Worm (Caenorhabditis elegans) whole organism, young adult: Measurements from ENCODE around the gene gcy-14.

Experiments used
- B0019.2 ChIP-seq: fragments of 200-800 bp; sonication (Bioruptor generic); conservative IDR thresholded peaks from 2 replicates; pipeline ENCODE4 v1.3.6; 2022; ENCODE audit warnings: missing genetic modification reagents, missing genetic modification characterization, missing compliant biosample characterization
- B0336.3 ChIP-seq: fragments of 200-800 bp; sonication (Bioruptor generic); IDR thresholded peaks from 2 replicates; pipeline ENCODE4 v1.3.6; 2022; ENCODE audit warnings: missing genetic modification characterization, missing compliant biosample characterization
- D2030.7 ChIP-seq: fragments of 200-800 bp; sonication (Bioruptor generic); IDR thresholded peaks from 2 replicates; pipeline ENCODE4 v1.3.6; 2022; ENCODE audit warnings: missing genetic modification reagents, missing genetic modification characterization, missing compliant biosample characterization
- F23B12.7 ChIP-seq: sonication (generic microtip); optimal IDR thresholded peaks from 2 replicates; lab custom pipeline; 2017; ENCODE audit warnings: missing genetic modification characterization, mild to moderate bottlenecking, missing compliant biosample characterization, antibody characterized with exemption, moderate library complexity; ENCODE audit not compliant: insufficient read depth
- F33H1.4 ChIP-seq: fragments of 200-800 bp; sonication (Bioruptor generic); IDR thresholded peaks from 2 replicates; pipeline ENCODE4 v1.3.6; 2022; ENCODE audit warnings: missing genetic modification reagents, missing genetic modification characterization, missing compliant biosample characterization
- F37B4.10 ChIP-seq: fragments of 200-800 bp; sonication (Bioruptor generic); IDR thresholded peaks from 2 replicates; pipeline ENCODE4 v1.3.6; 2022; ENCODE audit warnings: missing genetic modification characterization, missing compliant biosample characterization
- F39B2.1 ChIP-seq: fragments of 200-800 bp; sonication (Bioruptor generic); IDR thresholded peaks from 2 replicates; pipeline ENCODE4 v1.3.6; 2022; ENCODE audit warnings: missing genetic modification reagents, missing genetic modification characterization, missing compliant biosample characterization
- F55B11.4 ChIP-seq: sonication (generic microtip); optimal IDR thresholded peaks from 2 replicates; lab custom pipeline; 2016; ENCODE audit warnings: missing compliant biosample characterization, missing genetic modification characterization, borderline replicate concordance; ENCODE audit not compliant: insufficient read depth
- F57A8.1 ChIP-seq: fragments of 200-800 bp; sonication (Bioruptor generic); optimal IDR thresholded peaks from 2 replicates; lab custom pipeline; 2018; ENCODE audit warnings: mild to moderate bottlenecking, missing genetic modification characterization, moderate library complexity, missing compliant biosample characterization
- K12H6.12 ChIP-seq: fragments of 200-800 bp; sonication (Bioruptor generic); optimal IDR thresholded peaks from 2 replicates; lab custom pipeline; 2018; ENCODE audit warnings: mild to moderate bottlenecking, missing genetic modification characterization, missing compliant biosample characterization
- T26A5.8 ChIP-seq: sonication (generic microtip); optimal IDR thresholded peaks from 2 replicates; lab custom pipeline; 2016; ENCODE audit warnings: missing genetic modification characterization, missing compliant biosample characterization
- Y53G8AR.9 ChIP-seq: fragments of 200-800 bp; sonication (Bioruptor generic); conservative IDR thresholded peaks from 2 replicates; pipeline ENCODE4 v1.3.6; 2022; ENCODE audit warnings: missing genetic modification reagents, missing genetic modification characterization, missing compliant biosample characterization
- Y95B8A.8 ChIP-seq: fragments of 200-800 bp; sonication (Bioruptor generic); IDR thresholded peaks from 2 replicates; pipeline ENCODE4 v1.3.6; 2022; ENCODE audit warnings: missing genetic modification reagents, missing genetic modification characterization, missing compliant biosample characterization
- ama-1 ChIP-seq, 3 experiments: fragments of 150-350 bp in 1 of 3; sonication (generic microtip) in 2 of 3; optimal IDR thresholded peaks; 2 replicates each; lab custom pipeline; 2014 to 2018; ENCODE audit warnings: missing biosample characterization in 2 of 3, missing genetic modification characterization in 2 of 3, missing genetic modification reagents in 2 of 3
- attf-3 ChIP-seq: fragments of 200-800 bp; sonication (Bioruptor generic); conservative IDR thresholded peaks from 2 replicates; pipeline ENCODE4 v1.3.6; 2022; ENCODE audit warnings: missing genetic modification reagents, missing genetic modification characterization, missing compliant biosample characterization
- attf-6 ChIP-seq: fragments of 200-800 bp; sonication (Bioruptor generic); IDR thresholded peaks from 2 replicates; pipeline ENCODE4 v1.3.6; 2022; ENCODE audit warnings: missing genetic modification reagents, missing genetic modification characterization, missing compliant biosample characterization
- bed-1 ChIP-seq: fragments of 200-800 bp; sonication (Bioruptor generic); IDR thresholded peaks from 2 replicates; pipeline ENCODE4 v1.3.6; 2022; ENCODE audit warnings: missing genetic modification reagents, missing genetic modification characterization, missing compliant biosample characterization
- bed-2 ChIP-seq: fragments of 200-800 bp; sonication (Bioruptor generic); IDR thresholded peaks from 2 replicates; pipeline ENCODE4 v1.3.6; 2022; ENCODE audit warnings: missing genetic modification reagents, missing genetic modification characterization, missing compliant biosample characterization
- cebp-2 ChIP-seq: fragments of 200-800 bp; sonication (Bioruptor generic); IDR thresholded peaks from 2 replicates; pipeline ENCODE4 v1.3.6; 2022; ENCODE audit warnings: missing genetic modification characterization, missing compliant biosample characterization
- ceh-79 ChIP-seq: sonication (generic microtip); optimal IDR thresholded peaks from 2 replicates; lab custom pipeline; 2017; ENCODE audit warnings: mild to moderate bottlenecking, missing genetic modification characterization, missing compliant biosample characterization
- die-1 ChIP-seq: sonication (generic microtip); optimal IDR thresholded peaks from 2 replicates; lab custom pipeline; 2016; ENCODE audit warnings: missing genotype, mild to moderate bottlenecking, missing genetic modification characterization, missing compliant biosample characterization
- dpl-1 ChIP-seq: fragments of 150-350 bp; optimal IDR thresholded peaks from 2 replicates; lab custom pipeline; 2014; ENCODE audit warnings: missing biosample characterization, missing genetic modification reagents, missing genetic modification characterization
- efl-1 ChIP-seq: fragments of 150-350 bp; optimal IDR thresholded peaks from 2 replicates; lab custom pipeline; 2014; ENCODE audit warnings: missing biosample characterization, missing genetic modification reagents, missing genetic modification characterization
- egl-18 ChIP-seq: fragments of 200-800 bp; sonication (Bioruptor generic); IDR thresholded peaks from 2 replicates; pipeline ENCODE4 v1.3.6; 2022; ENCODE audit warnings: missing genetic modification reagents, missing genetic modification characterization, missing compliant biosample characterization
- fkh-3 ChIP-seq: sonication (generic microtip); optimal IDR thresholded peaks from 2 replicates; lab custom pipeline; 2016; ENCODE audit warnings: mild to moderate bottlenecking, missing genetic modification characterization, missing compliant biosample characterization
- hmg-1.2 ChIP-seq: fragments of 200-800 bp; sonication (Bioruptor generic); IDR thresholded peaks from 2 replicates; pipeline ENCODE4 v1.3.6; 2022; ENCODE audit warnings: missing genetic modification reagents, missing genetic modification characterization, missing compliant biosample characterization
- hmg-20 ChIP-seq: fragments of 200-800 bp; sonication (Bioruptor generic); IDR thresholded peaks from 2 replicates; pipeline ENCODE4 v1.3.6; 2022; ENCODE audit warnings: missing genetic modification reagents, missing genetic modification characterization, missing compliant biosample characterization
- hrde-1 ChIP-seq: sonication (generic microtip); optimal IDR thresholded peaks from 2 replicates; lab custom pipeline; 2016; ENCODE audit warnings: missing genetic modification characterization, mild to moderate bottlenecking, missing compliant biosample characterization, moderate library complexity, missing genotype, missing genetic modification reagents, borderline replicate concordance
- let-526 ChIP-seq: fragments of 200-800 bp; sonication (Bioruptor generic); IDR thresholded peaks from 2 replicates; pipeline ENCODE4 v1.3.6; 2022; ENCODE audit warnings: missing genetic modification reagents, missing genetic modification characterization, missing compliant biosample characterization
- lin-35 ChIP-seq, 3 experiments: fragments of 150-350 bp in 2 of 3; sonication (generic microtip) in 1 of 3; optimal IDR thresholded peaks; 2 replicates each; lab custom pipeline; 2014 to 2018; ENCODE audit warnings: missing biosample characterization in 3 of 3, missing genetic modification characterization in 3 of 3, missing genetic modification reagents in 3 of 3
- lin-40 ChIP-seq: sonication (generic microtip); optimal IDR thresholded peaks from 2 replicates; lab custom pipeline; 2016; ENCODE audit warnings: missing genetic modification characterization, mild to moderate bottlenecking, missing compliant biosample characterization, missing genotype, missing genetic modification reagents
- madf-8 ChIP-seq: fragments of 200-800 bp; sonication (Bioruptor generic); conservative IDR thresholded peaks from 2 replicates; pipeline ENCODE4 v1.3.6; 2022; ENCODE audit warnings: missing genetic modification reagents, missing genetic modification characterization, missing compliant biosample characterization
- mcd-1 ChIP-seq: fragments of 200-800 bp; sonication (Bioruptor generic); IDR thresholded peaks from 2 replicates; pipeline ENCODE4 v1.3.6; 2022; ENCODE audit warnings: missing genetic modification reagents, missing genetic modification characterization, missing compliant biosample characterization
- mel-28 ChIP-seq: sonication (generic microtip); optimal IDR thresholded peaks from 2 replicates; lab custom pipeline; 2016; ENCODE audit warnings: borderline replicate concordance, mild to moderate bottlenecking, missing genetic modification characterization, missing compliant biosample characterization
- mxl-1 ChIP-seq: sonication (generic microtip); optimal IDR thresholded peaks from 2 replicates; lab custom pipeline; 2016; ENCODE audit warnings: missing genetic modification characterization, missing compliant biosample characterization
- nfyb-1 ChIP-seq: fragments of 200-800 bp; sonication (Bioruptor generic); IDR thresholded peaks from 2 replicates; pipeline ENCODE4 v1.3.6; 2022; ENCODE audit warnings: missing genetic modification reagents, missing genetic modification characterization, missing compliant biosample characterization
- nhr-120 ChIP-seq: fragments of 200-800 bp; sonication (Bioruptor generic); IDR thresholded peaks from 2 replicates; pipeline ENCODE4 v1.3.6; 2022; ENCODE audit warnings: missing genetic modification characterization, missing compliant biosample characterization
- nhr-179 ChIP-seq: sonication (generic microtip); optimal IDR thresholded peaks from 2 replicates; lab custom pipeline; 2016; ENCODE audit warnings: mild to moderate bottlenecking, missing genetic modification characterization, missing compliant biosample characterization
- nhr-27 ChIP-seq: fragments of 200-800 bp; sonication (Bioruptor generic); optimal IDR thresholded peaks from 2 replicates; lab custom pipeline; 2018; ENCODE audit warnings: mild to moderate bottlenecking, missing genetic modification characterization, moderate library complexity, missing compliant biosample characterization
- rcor-1 ChIP-seq: fragments of 200-800 bp; sonication (Bioruptor generic); IDR thresholded peaks from 2 replicates; pipeline ENCODE4 v1.3.6; 2022; ENCODE audit warnings: missing genetic modification reagents, missing genetic modification characterization, missing compliant biosample characterization
- sea-2 ChIP-seq: fragments of 200-800 bp; sonication (Bioruptor generic); IDR thresholded peaks from 2 replicates; pipeline ENCODE4 v1.3.6; 2022; ENCODE audit warnings: missing genetic modification characterization, missing compliant biosample characterization
- snpc-1.3 ChIP-seq: sonication (generic microtip); optimal IDR thresholded peaks from 2 replicates; lab custom pipeline; 2017; ENCODE audit warnings: missing genetic modification characterization, mild to moderate bottlenecking, missing compliant biosample characterization, antibody characterized with exemption, moderate library complexity, missing genotype, missing genetic modification reagents; ENCODE audit not compliant: insufficient read depth
- snpc-3.4 ChIP-seq: sonication (generic microtip); optimal IDR thresholded peaks from 2 replicates; lab custom pipeline; 2017; ENCODE audit warnings: missing genetic modification characterization, mild to moderate bottlenecking, missing compliant biosample characterization, antibody characterized with exemption, moderate library complexity, missing genotype, missing genetic modification reagents
- sptf-2 ChIP-seq: fragments of 200-800 bp; sonication (Bioruptor generic); optimal IDR thresholded peaks from 2 replicates; lab custom pipeline; 2018; ENCODE audit warnings: mild to moderate bottlenecking, missing genetic modification characterization, missing compliant biosample characterization
- tbp1 ChIP-seq: fragments of 200-800 bp; sonication (Bioruptor generic); optimal IDR thresholded peaks from 2 replicates; lab custom pipeline; 2018; ENCODE audit warnings: mild to moderate bottlenecking, missing genetic modification characterization, missing compliant biosample characterization
- tlf-1 ChIP-seq: fragments of 200-800 bp; sonication (Bioruptor generic); optimal IDR thresholded peaks from 2 replicates; lab custom pipeline; 2018; ENCODE audit warnings: mild to moderate bottlenecking, missing genetic modification characterization, missing compliant biosample characterization
- unc-62 ChIP-seq: fragments of 150-350 bp; optimal IDR thresholded peaks from 2 replicates; lab custom pipeline; 2014; ENCODE audit warnings: missing biosample characterization, missing genetic modification reagents, missing genetic modification characterization
- zim-3 ChIP-seq: sonication (generic microtip); optimal IDR thresholded peaks from 2 replicates; lab custom pipeline; 2017; ENCODE audit warnings: mild to moderate bottlenecking, missing genetic modification characterization, moderate library complexity, missing compliant biosample characterization
- ztf-22 ChIP-seq: fragments of 200-800 bp; sonication (Bioruptor generic); optimal IDR thresholded peaks from 2 replicates; lab custom pipeline; 2018; ENCODE audit warnings: mild to moderate bottlenecking, missing genetic modification characterization, moderate library complexity, missing compliant biosample characterization

The gcy-14 gene

ce11 chrV:14832789-14833187 lies 35.3 kb downstream of the gcy-14 start (continued):
- TF ChIP-seq F55B11.4 (tag; lab: Kevin White, UChicago): no peak
- peak; percentile 85 for TF ChIP-seq F33H1.4
- TF ChIP-seq T26A5.8 (tag; lab: Kevin White, UChicago): no peak
- no peak for TF ChIP-seq ztf-22 (GFP tag; lab: Kevin White, UChicago)
- TF ChIP-seq nhr-179 (tag; lab: Kevin White, UChicago): no peak
- no peak for TF ChIP-seq zim-3 (tag; lab: Kevin White, UChicago)
- no peak for TF ChIP-seq nhr-27
- no peak for TF ChIP-seq bed-1 (GFP tag; lab: Robert Waterston, UW)
- no peak for TF ChIP-seq lin-40 (tag; lab: Kevin White, UChicago)
- peak; percentile 50; the same call in 1 of the 2 replicates for TF ChIP-seq madf-8 (GFP tag; lab: Robert Waterston, UW)
- peak; percentile 7 for TF ChIP-seq efl-1 (GFP tag; lab: Kevin White, UChicago)
- no peak for TF ChIP-seq lin-35 (GFP tag; optimal IDR thresholded peaks at IDR 0.05; lab: Kevin White, UChicago)
- peak; percentile 31; the same call in 1 of the 2 replicates for TF ChIP-seq B0336.3 (GFP tag; lab: Robert Waterston, UW)
- no peak for TF ChIP-seq F39B2.1 (GFP tag; lab: Robert Waterston, UW)
- TF ChIP-seq D2030.7 (GFP tag; lab: Robert Waterston, UW): no peak; the same call in none of the 2 replicates
- TF ChIP-seq attf-6 (GFP tag; lab: Robert Waterston, UW): no peak
- no peak for TF ChIP-seq sptf-2 (GFP tag; lab: Kevin White, UChicago)
- no peak for TF ChIP-seq die-1 (tag; lab: Kevin White, UChicago)
- no peak for TF ChIP-seq snpc-1.3 (tag; lab: Kevin White, UChicago)
- peak; percentile 40 for TF ChIP-seq tbp1 (GFP tag; lab: Kevin White, UChicago)
- TF ChIP-seq egl-18 (GFP tag; lab: Robert Waterston, UW): no peak
- no peak for TF ChIP-seq unc-62 (GFP tag; lab: Kevin White, UChicago)
- no peak for TF ChIP-seq bed-2
- TF ChIP-seq mel-28 (tag; lab: Kevin White, UChicago): no peak
- TF ChIP-seq let-526: no peak
- TF ChIP-seq K12H6.12 (tag; lab: Kevin White, UChicago): no peak
- no peak for TF ChIP-seq hmg-20 (GFP tag; lab: Robert Waterston, UW)
- TF ChIP-seq ama-1 (optimal IDR thresholded peaks at IDR 0.05; lab: Kevin White, UChicago): no peak
- TF ChIP-seq ama-1 (GFP tag; optimal IDR thresholded peaks at IDR 0.05; lab: Kevin White, UChicago): no peak
- no peak for TF ChIP-seq F37B4.10
- no peak for TF ChIP-seq rcor-1
- peak; percentile 45 for TF ChIP-seq tlf-1 (GFP tag; lab: Kevin White, UChicago)
- TF ChIP-seq sea-2 (GFP tag; lab: Robert Waterston, UW): no peak
- TF ChIP-seq hrde-1 (tag; lab: Kevin White, UChicago): no peak
- no peak for TF ChIP-seq cebp-2 (GFP tag; lab: Robert Waterston, UW)
- no peak for TF ChIP-seq F57A8.1
- no peak for TF ChIP-seq mxl-1 (tag; lab: Kevin White, UChicago)
- no peak for TF ChIP-seq hmg-1.2 (GFP tag; lab: Robert Waterston, UW)
- no peak for TF ChIP-seq fkh-3 (tag; lab: Kevin White, UChicago)
- no peak; the same call in 1 of the 2 replicates for TF ChIP-seq Y53G8AR.9 (GFP tag; lab: Robert Waterston, UW)
- TF ChIP-seq nhr-120: no peak
- no peak for TF ChIP-seq Y95B8A.8 (GFP tag; lab: Robert Waterston, UW)
- no peak for TF ChIP-seq B0019.2 (GFP tag; lab: Robert Waterston, UW)
- peak; percentile 61 for TF ChIP-seq snpc-3.4 (tag; lab: Kevin White, UChicago)
- TF ChIP-seq dpl-1 (GFP tag; lab: Kevin White, UChicago): peak; percentile 32
- TF ChIP-seq F23B12.7 (tag; lab: Kevin White, UChicago): no peak
- no peak for TF ChIP-seq ceh-79 (tag; lab: Kevin White, UChicago)
- no peak for TF ChIP-seq nfyb-1 (GFP tag; lab: Robert Waterston, UW)
- TF ChIP-seq mcd-1 (GFP tag; lab: Robert Waterston, UW): peak; percentile 20; the same call in 1 of the 2 replicates
- TF ChIP-seq attf-3 (GFP tag; lab: Robert Waterston, UW): no peak
